Fruit fly (Drosophila melanogaster): ENCODE data around the gene for.

DNA sequence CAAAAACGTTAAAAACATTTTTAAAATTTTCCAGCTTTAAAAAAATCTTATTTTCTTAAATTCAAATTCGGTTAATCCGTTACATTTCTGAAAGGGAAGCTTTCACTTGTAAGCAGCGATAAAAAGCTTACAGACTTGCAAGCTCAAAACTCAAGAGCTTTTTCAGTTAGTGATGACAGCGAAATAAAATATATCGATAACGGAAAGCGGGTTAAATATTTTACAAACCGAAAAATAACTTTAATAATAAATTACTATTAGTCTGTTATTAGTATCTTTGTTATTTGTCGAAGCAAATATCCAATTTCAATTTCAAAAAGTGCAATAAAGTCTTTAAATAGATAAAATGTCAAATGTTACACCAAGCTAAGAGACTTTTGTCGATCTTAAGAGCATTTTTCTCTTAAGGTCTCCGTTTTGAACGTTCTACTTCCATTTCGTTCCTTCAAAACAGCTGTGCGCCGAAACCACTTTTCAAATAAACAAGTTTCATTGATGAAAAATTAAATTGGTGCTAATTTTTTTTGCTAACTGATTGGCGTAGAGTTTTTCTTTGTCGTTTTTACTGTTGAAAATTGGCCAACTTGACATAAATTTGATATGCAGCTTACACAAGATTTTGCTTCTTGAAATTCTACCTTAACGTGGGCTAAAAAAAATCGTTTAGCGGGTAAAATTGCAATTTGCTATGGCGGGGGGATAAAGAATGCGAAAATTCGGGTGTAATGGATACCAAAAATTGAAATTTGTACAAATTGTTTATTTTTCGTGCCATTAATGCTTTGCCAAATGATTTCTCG is 8.4 kb downstream of the for start:
- TF ChIP-seq N (GFP tag; optimal IDR thresholded peaks at IDR 0.05) (no peak), OdsH (GFP tag; optimal IDR thresholded peaks at IDR 0.05) (no peak), Hr78 (GFP tag; optimal IDR thresholded peaks at IDR 0.05) (no peak), Myc (optimal IDR thresholded peaks at IDR 0.05) (no peak), Mio (GFP tag; optimal IDR thresholded peaks at IDR 0.05) (no peak), dsf (GFP tag; optimal IDR thresholded peaks at IDR 0.05; ENCODE audit: borderline replicate concordance) (no peak), br (GFP tag; optimal IDR thresholded peaks at IDR 0.05) (no peak), ey (GFP tag; optimal IDR thresholded peaks at IDR 0.05) (no peak), CG32264 (GFP tag; optimal IDR thresholded peaks at IDR 0.05) (no peak), h (GFP tag; optimal IDR thresholded peaks at IDR 0.05) (no peak), psq (GFP tag; optimal IDR thresholded peaks at IDR 0.05) (no peak), GATAd (GFP tag; optimal IDR thresholded peaks at IDR 0.05) (no peak)
